Fruit fly (Drosophila melanogaster) Kc167 (cell line): ENCODE data around the gene brk.

Experiments used
- Myc ChIP-seq: fragments of >200 bp; optimal IDR thresholded peaks from 2 replicates; lab custom pipeline; 2017; ENCODE audit warnings: missing external identifiers
- Sin3A ChIP-seq: fragments of >200 bp; optimal IDR thresholded peaks from 2 replicates; lab custom pipeline; 2018; ENCODE audit warnings: missing external identifiers

dm6 chrX:7319703-7320088 is 12.0 kb downstream of the brk start:
- no peak for TF ChIP-seq Myc (lab: Kevin White, UChicago)
- no peak for TF ChIP-seq Sin3A (lab: Kevin White, UChicago)
